Fruit fly (Drosophila melanogaster) whole organism, prepupa: Measurements from ENCODE around the gene cass.

Experiments
- Blimp-1 ChIP-seq: fragments of 200-800 bp; sonication (Bioruptor generic); optimal IDR thresholded peaks from 3 replicates; lab custom pipeline; 2017; ENCODE audit warnings: missing biosample characterization, missing genetic modification characterization, mild to moderate bottlenecking, moderate library complexity, missing genetic modification reagents
- CG10669 ChIP-seq: fragments of 200-800 bp; sonication (Bioruptor generic); optimal IDR thresholded peaks from 3 replicates; lab custom pipeline; 2018; ENCODE audit warnings: missing biosample characterization, mild to moderate bottlenecking, missing genetic modification characterization, moderate library complexity
- CG11294 ChIP-seq: fragments of 200-800 bp; sonication (Bioruptor generic); IDR thresholded peaks from 2 replicates; pipeline ENCODE4 v1.3.6; 2022; ENCODE audit warnings: missing biosample characterization, missing genetic modification characterization
- CG11762 ChIP-seq: fragments of 200-800 bp; sonication (Bioruptor generic); optimal IDR thresholded peaks from 3 replicates; lab custom pipeline; 2016; ENCODE audit warnings: missing biosample characterization, missing genetic modification characterization; ENCODE audit not compliant: insufficient read depth
- CG11902 ChIP-seq: fragments of 200-800 bp; sonication (Bioruptor generic); optimal IDR thresholded peaks from 3 replicates; lab custom pipeline; 2016; ENCODE audit warnings: missing biosample characterization, missing genetic modification characterization
- CG1621 ChIP-seq: fragments of 200-800 bp; sonication (Bioruptor generic); optimal IDR thresholded peaks from 3 replicates; lab custom pipeline; 2018; ENCODE audit warnings: missing biosample characterization, mild to moderate bottlenecking, missing genetic modification characterization
- CG16779 ChIP-seq: fragments of 200-800 bp; sonication (Bioruptor generic); optimal IDR thresholded peaks from 3 replicates; lab custom pipeline; 2017; ENCODE audit warnings: missing biosample characterization, mild to moderate bottlenecking, missing genetic modification characterization
- CG3032 ChIP-seq: fragments of 200-800 bp; optimal IDR thresholded peaks from 2 replicates; lab custom pipeline; 2019; ENCODE audit warnings: missing biosample characterization, mild to moderate bottlenecking, missing genetic modification characterization, moderate library complexity
- CG31627 ChIP-seq: fragments of 200-800 bp; sonication (Bioruptor generic); optimal IDR thresholded peaks from 3 replicates; lab custom pipeline; 2016; ENCODE audit warnings: missing biosample characterization, missing genetic modification characterization
- CG32006 ChIP-seq: fragments of 200-800 bp; sonication (Bioruptor generic); optimal IDR thresholded peaks from 3 replicates; lab custom pipeline; 2017; ENCODE audit warnings: missing biosample characterization, mild to moderate bottlenecking, missing genetic modification characterization
- CG34406 ChIP-seq: fragments of 200-800 bp; sonication (Bioruptor generic); optimal IDR thresholded peaks from 3 replicates; lab custom pipeline; 2016; ENCODE audit warnings: missing biosample characterization, missing genetic modification characterization
- CG3919 ChIP-seq: fragments of 200-800 bp; sonication (Bioruptor generic); optimal IDR thresholded peaks from 3 replicates; lab custom pipeline; 2016; ENCODE audit warnings: missing biosample characterization, missing genetic modification characterization
- CG4318 ChIP-seq: fragments of 200-800 bp; sonication (Bioruptor generic); optimal IDR thresholded peaks from 3 replicates; lab custom pipeline; 2017; ENCODE audit warnings: missing biosample characterization, mild to moderate bottlenecking, missing genetic modification characterization
- CG6163 ChIP-seq: fragments of 200-800 bp; sonication (Bioruptor generic); IDR thresholded peaks from 3 replicates; pipeline ENCODE4 v1.3.6; 2022; ENCODE audit warnings: missing biosample characterization, missing genetic modification characterization
- CG6276 ChIP-seq: fragments of 200-800 bp; sonication (Bioruptor generic); optimal IDR thresholded peaks from 2 replicates; lab custom pipeline; 2017; ENCODE audit warnings: missing biosample characterization, mild to moderate bottlenecking, missing genetic modification characterization
- CG6792 ChIP-seq: fragments of 200-800 bp; sonication (Bioruptor generic); optimal IDR thresholded peaks from 3 replicates; lab custom pipeline; 2016; ENCODE audit warnings: missing biosample characterization, missing genetic modification characterization
- CG6808 ChIP-seq: fragments of 200-800 bp; sonication (Bioruptor generic); optimal IDR thresholded peaks from 3 replicates; lab custom pipeline; 2017; ENCODE audit warnings: missing biosample characterization, missing genetic modification characterization, mild to moderate bottlenecking, moderate library complexity, missing genetic modification reagents
- CG6854 ChIP-seq: fragments of 200-800 bp; sonication (Bioruptor generic); optimal IDR thresholded peaks from 2 replicates; lab custom pipeline; 2017; ENCODE audit warnings: missing biosample characterization, mild to moderate bottlenecking, missing genetic modification characterization
- CG8119 ChIP-seq: fragments of 200-800 bp; sonication (Bioruptor generic); IDR thresholded peaks from 3 replicates; pipeline ENCODE4 v1.3.6; 2022; ENCODE audit warnings: missing biosample characterization, missing genetic modification characterization
- CG8319 ChIP-seq: fragments of 200-800 bp; sonication (Bioruptor generic); optimal IDR thresholded peaks from 3 replicates; lab custom pipeline; 2016; ENCODE audit warnings: missing biosample characterization, missing genetic modification characterization
- CG8632 ChIP-seq: fragments of 200-800 bp; sonication (Bioruptor generic); optimal IDR thresholded peaks from 3 replicates; lab custom pipeline; 2016; ENCODE audit warnings: missing biosample characterization, missing genetic modification characterization
- CG9139 ChIP-seq: fragments of 200-800 bp; sonication (Bioruptor generic); optimal IDR thresholded peaks from 3 replicates; lab custom pipeline; 2017; ENCODE audit warnings: missing biosample characterization, mild to moderate bottlenecking, missing genetic modification characterization
- Eip75B ChIP-seq: fragments of 200-800 bp; sonication (Bioruptor generic); optimal IDR thresholded peaks from 3 replicates; lab custom pipeline; 2016; ENCODE audit warnings: missing biosample characterization, missing genetic modification characterization
- Ets96B ChIP-seq: fragments of 200-800 bp; optimal IDR thresholded peaks from 2 replicates; lab custom pipeline; 2019; ENCODE audit warnings: missing biosample characterization, mild to moderate bottlenecking, missing genetic modification characterization, moderate library complexity
- Gug ChIP-seq: fragments of 200-800 bp; sonication (Bioruptor generic); IDR thresholded peaks from 2 replicates; pipeline ENCODE4 v1.3.6; 2022; ENCODE audit warnings: missing biosample characterization, missing genetic modification characterization
- Hr39 ChIP-seq: fragments of 200-800 bp; sonication (Bioruptor generic); optimal IDR thresholded peaks from 2 replicates; lab custom pipeline; 2016; ENCODE audit warnings: missing biosample characterization, missing genetic modification characterization
- Hr4 ChIP-seq: fragments of 200-800 bp; sonication (Bioruptor generic); optimal IDR thresholded peaks from 3 replicates; lab custom pipeline; 2016; ENCODE audit warnings: missing biosample characterization, missing genetic modification characterization
- Lpt ChIP-seq: fragments of 200-800 bp; sonication (Bioruptor generic); optimal IDR thresholded peaks from 3 replicates; lab custom pipeline; 2016; ENCODE audit warnings: missing biosample characterization, missing genetic modification characterization
- Met ChIP-seq: fragments of 200-800 bp; sonication (Bioruptor generic); optimal IDR thresholded peaks from 3 replicates; lab custom pipeline; 2016; ENCODE audit warnings: missing biosample characterization, missing genetic modification characterization
- OdsH ChIP-seq: fragments of 200-800 bp; sonication (Bioruptor generic); optimal IDR thresholded peaks from 3 replicates; lab custom pipeline; 2016; ENCODE audit warnings: missing biosample characterization, missing genetic modification characterization
- Smox ChIP-seq: fragments of 200-800 bp; sonication (Bioruptor generic); optimal IDR thresholded peaks from 3 replicates; lab custom pipeline; 2016; ENCODE audit warnings: missing biosample characterization, missing genetic modification characterization
- Sox102F ChIP-seq: fragments of 200-800 bp; sonication (Bioruptor generic); optimal IDR thresholded peaks from 2 replicates; lab custom pipeline; 2016; ENCODE audit warnings: missing biosample characterization, mild to moderate bottlenecking, missing genetic modification characterization
- Sox14 ChIP-seq: fragments of 200-800 bp; sonication (Bioruptor generic); optimal IDR thresholded peaks from 3 replicates; lab custom pipeline; 2016; ENCODE audit warnings: missing biosample characterization, missing genetic modification characterization
- Sox15 ChIP-seq: fragments of 200-800 bp; sonication (Bioruptor generic); optimal IDR thresholded peaks from 3 replicates; lab custom pipeline; 2016; ENCODE audit warnings: missing biosample characterization, missing genetic modification characterization
- acj6 ChIP-seq: fragments of 200-800 bp; sonication (Bioruptor generic); optimal IDR thresholded peaks from 3 replicates; lab custom pipeline; 2016; ENCODE audit warnings: missing biosample characterization, missing genetic modification characterization
- dac ChIP-seq: fragments of 200-800 bp; sonication (Bioruptor generic); optimal IDR thresholded peaks from 2 replicates; lab custom pipeline; 2017; ENCODE audit warnings: missing biosample characterization, mild to moderate bottlenecking, missing genetic modification characterization
- esn ChIP-seq: fragments of 200-800 bp; sonication (Bioruptor generic); optimal IDR thresholded peaks from 2 replicates; lab custom pipeline; 2016; ENCODE audit warnings: missing biosample characterization, mild to moderate bottlenecking, missing genetic modification characterization, moderate library complexity
- fd59A ChIP-seq: fragments of 200-800 bp; sonication (Bioruptor generic); optimal IDR thresholded peaks from 2 replicates; lab custom pipeline; 2017; ENCODE audit warnings: missing biosample characterization, mild to moderate bottlenecking, missing genetic modification characterization, missing genetic modification reagents
- lz ChIP-seq: fragments of 200-800 bp; sonication (Bioruptor generic); optimal IDR thresholded peaks from 3 replicates; lab custom pipeline; 2016; ENCODE audit warnings: missing biosample characterization, missing genetic modification characterization
- net ChIP-seq: fragments of 200-800 bp; sonication (Bioruptor generic); optimal IDR thresholded peaks from 3 replicates; lab custom pipeline; 2016; ENCODE audit warnings: missing biosample characterization, missing genetic modification characterization
- salr ChIP-seq, 2 experiments: fragments of 200-800 bp; sonication (Bioruptor generic); optimal IDR thresholded peaks; 3 replicates each; lab custom pipeline; 2016 to 2018; ENCODE audit warnings: missing biosample characterization in 2 of 2, missing genetic modification characterization in 2 of 2, mild to moderate bottlenecking in 1 of 2
- spab ChIP-seq: fragments of 200-800 bp; sonication (Bioruptor generic); optimal IDR thresholded peaks from 2 replicates; lab custom pipeline; 2017; ENCODE audit warnings: missing biosample characterization, mild to moderate bottlenecking, missing genetic modification characterization, missing genetic modification reagents
- ss ChIP-seq, 2 experiments: fragments of 200-800 bp; sonication (Bioruptor generic); optimal IDR thresholded peaks; 2 replicates in 1 of 2; 3 replicates in 1 of 2; lab custom pipeline; 2017 to 2018; ENCODE audit warnings: mild to moderate bottlenecking in 2 of 2, missing biosample characterization in 2 of 2, missing genetic modification characterization in 2 of 2, moderate library complexity in 1 of 2
- svp ChIP-seq: fragments of 200-800 bp; sonication (Bioruptor generic); peaks from one replicate; lab custom pipeline; 2016; ENCODE audit warnings: missing biosample characterization, missing genetic modification characterization
- topi ChIP-seq: fragments of 200-800 bp; sonication (Bioruptor generic); optimal IDR thresholded peaks from 3 replicates; lab custom pipeline; 2016; ENCODE audit warnings: missing biosample characterization, missing genetic modification characterization
- vri ChIP-seq: fragments of 200-800 bp; sonication (Bioruptor generic); optimal IDR thresholded peaks from 3 replicates; lab custom pipeline; 2016; ENCODE audit warnings: missing biosample characterization, mild to moderate bottlenecking, missing genetic modification characterization

cass gene

dm6 chr2L:17429788-17430587 is 47.7 kb downstream of the cass start (continued):
- peak; percentile 79 for TF ChIP-seq CG6854 (GFP tag; lab: Kevin White, UChicago)
- TF ChIP-seq CG8119 = peak; percentile 94
- peak; percentile 83 for TF ChIP-seq CG31627 (GFP tag; lab: Kevin White, UChicago)
- peak; percentile 87 for TF ChIP-seq CG6276 (GFP tag; lab: Kevin White, UChicago)
- peak; percentile 95 for TF ChIP-seq CG32006 (GFP tag; lab: Kevin White, UChicago)
- peak; percentile 84 for TF ChIP-seq OdsH (GFP tag; lab: Kevin White, UChicago)
- TF ChIP-seq Gug = peak; percentile 82
- peak; percentile 68 for TF ChIP-seq CG11902 (GFP tag; lab: Kevin White, UChicago)
- peak; percentile 75 for TF ChIP-seq topi (GFP tag; lab: Kevin White, UChicago)
- peak; percentile 73 for TF ChIP-seq net (GFP tag; lab: Kevin White, UChicago)
- TF ChIP-seq Eip75B (GFP tag; lab: Kevin White, UChicago) = peak; percentile 85
- peak; percentile 59 to 84 for TF ChIP-seq ss (GFP tag; optimal IDR thresholded peaks at IDR 0.05; lab: Kevin White, UChicago)
- TF ChIP-seq salr (GFP tag; optimal IDR thresholded peaks at IDR 0.05; lab: Kevin White, UChicago) = peak; percentile 20 to 90
- peak; percentile 93 for TF ChIP-seq CG8319 (GFP tag; lab: Kevin White, UChicago)

dm6 chr2L:17427929-17428456 is 49.7 kb downstream of the cass start:
- no peak for TF ChIP-seq CG11762
- peak; percentile 2 for TF ChIP-seq Met (GFP tag; lab: Kevin White, UChicago)
- peak; percentile 14; the same call in 1 of the 2 replicates for TF ChIP-seq Gug
- TF ChIP-seq CG6808 = peak; percentile 63
- peak; percentile 51 for TF ChIP-seq CG3919 (GFP tag; lab: Kevin White, UChicago)
- TF ChIP-seq Lpt (GFP tag; lab: Kevin White, UChicago) = peak; percentile 22
- TF ChIP-seq vri (GFP tag; lab: Kevin White, UChicago) = peak; percentile 63
- no peak for TF ChIP-seq Hr39 (GFP tag; lab: Kevin White, UChicago)
- TF ChIP-seq CG1621 = peak; percentile 69
- TF ChIP-seq Hr4 (GFP tag; lab: Kevin White, UChicago) = no peak
- no peak for TF ChIP-seq CG11902 (GFP tag; lab: Kevin White, UChicago)
- TF ChIP-seq CG9139 (GFP tag; lab: Kevin White, UChicago) = peak; percentile 81
- peak; percentile 32 for TF ChIP-seq Ets96B (tag; lab: Kevin White, UChicago)
- TF ChIP-seq Blimp-1 = no peak
- TF ChIP-seq CG6163 = peak; percentile 64
- TF ChIP-seq CG31627 (GFP tag; lab: Kevin White, UChicago) = no peak
- TF ChIP-seq Sox15 (GFP tag; lab: Kevin White, UChicago) = no peak
- TF ChIP-seq esn (GFP tag; lab: Kevin White, UChicago) = peak; percentile 11
- TF ChIP-seq OdsH (GFP tag; lab: Kevin White, UChicago) = no peak
- peak; percentile 44 for TF ChIP-seq CG16779 (tag; lab: Kevin White, UChicago)
- TF ChIP-seq CG34406 (GFP tag; lab: Kevin White, UChicago) = peak; percentile 1
- no peak for TF ChIP-seq lz (GFP tag; lab: Kevin White, UChicago)
- peak; percentile 92 for TF ChIP-seq svp (GFP tag; lab: Kevin White, UChicago)
- peak; percentile 31 for TF ChIP-seq CG8319 (GFP tag; lab: Kevin White, UChicago)
- TF ChIP-seq Sox102F (GFP tag; lab: Kevin White, UChicago) = peak; percentile 39
- peak; percentile 43 for TF ChIP-seq spab (GFP tag; lab: Kevin White, UChicago)
- TF ChIP-seq salr (GFP tag; optimal IDR thresholded peaks at IDR 0.05; lab: Kevin White, UChicago) = peak; percentile 0 to 14
- peak; percentile 72 to 87 for TF ChIP-seq ss (GFP tag; optimal IDR thresholded peaks at IDR 0.05; lab: Kevin White, UChicago)
- no peak for TF ChIP-seq dac (GFP tag; lab: Kevin White, UChicago)
- no peak for TF ChIP-seq CG6792 (GFP tag; lab: Kevin White, UChicago)
- TF ChIP-seq CG8632 (GFP tag; lab: Kevin White, UChicago) = no peak
- peak; percentile 23 for TF ChIP-seq fd59A (GFP tag; lab: Kevin White, UChicago)
- no peak for TF ChIP-seq Smox (GFP tag; lab: Kevin White, UChicago)
- TF ChIP-seq topi (GFP tag; lab: Kevin White, UChicago) = peak; percentile 8
- TF ChIP-seq CG4318 (GFP tag; lab: Kevin White, UChicago) = no peak
- TF ChIP-seq CG10669 = peak; percentile 28
- peak; percentile 41 for TF ChIP-seq Eip75B (GFP tag; lab: Kevin White, UChicago)
- no peak for TF ChIP-seq Sox14 (GFP tag; lab: Kevin White, UChicago)
- no peak for TF ChIP-seq CG11294 (GFP tag; lab: Robert Waterston, UW)
- peak; percentile 8 for TF ChIP-seq CG3032 (tag; lab: Kevin White, UChicago)
- TF ChIP-seq acj6 (GFP tag; lab: Kevin White, UChicago) = no peak
